Fruit fly (Drosophila melanogaster) whole organism, prepupa: Measurements from ENCODE around the gene CG14416.

Source experiments
- Blimp-1 ChIP-seq: fragments of 200-800 bp; sonication (Bioruptor generic); optimal IDR thresholded peaks from 3 replicates; lab custom pipeline; 2017; ENCODE audit warnings: missing biosample characterization, missing genetic modification characterization, mild to moderate bottlenecking, moderate library complexity, missing genetic modification reagents
- CG10631 ChIP-seq: fragments of 200-800 bp; sonication (Bioruptor generic); optimal IDR thresholded peaks from 2 replicates; lab custom pipeline; 2016; ENCODE audit warnings: missing biosample characterization, missing genetic modification characterization
- CG11294 ChIP-seq: fragments of 200-800 bp; sonication (Bioruptor generic); IDR thresholded peaks from 2 replicates; pipeline ENCODE4 v1.3.6; 2022; ENCODE audit warnings: missing biosample characterization, missing genetic modification characterization
- CG11902 ChIP-seq: fragments of 200-800 bp; sonication (Bioruptor generic); optimal IDR thresholded peaks from 3 replicates; lab custom pipeline; 2016; ENCODE audit warnings: missing biosample characterization, missing genetic modification characterization
- CG15336 ChIP-seq: fragments of 200-800 bp; sonication (Bioruptor generic); IDR thresholded peaks from 2 replicates; pipeline ENCODE4 v1.3.6; 2022; ENCODE audit warnings: missing biosample characterization, missing genetic modification characterization
- CG1621 ChIP-seq: fragments of 200-800 bp; sonication (Bioruptor generic); optimal IDR thresholded peaks from 3 replicates; lab custom pipeline; 2018; ENCODE audit warnings: missing biosample characterization, mild to moderate bottlenecking, missing genetic modification characterization
- CG3032 ChIP-seq: fragments of 200-800 bp; optimal IDR thresholded peaks from 2 replicates; lab custom pipeline; 2019; ENCODE audit warnings: missing biosample characterization, mild to moderate bottlenecking, missing genetic modification characterization, moderate library complexity
- CG31627 ChIP-seq: fragments of 200-800 bp; sonication (Bioruptor generic); optimal IDR thresholded peaks from 3 replicates; lab custom pipeline; 2016; ENCODE audit warnings: missing biosample characterization, missing genetic modification characterization
- CG32006 ChIP-seq: fragments of 200-800 bp; sonication (Bioruptor generic); optimal IDR thresholded peaks from 3 replicates; lab custom pipeline; 2017; ENCODE audit warnings: missing biosample characterization, mild to moderate bottlenecking, missing genetic modification characterization
- CG34406 ChIP-seq: fragments of 200-800 bp; sonication (Bioruptor generic); optimal IDR thresholded peaks from 3 replicates; lab custom pipeline; 2016; ENCODE audit warnings: missing biosample characterization, missing genetic modification characterization
- CG3919 ChIP-seq: fragments of 200-800 bp; sonication (Bioruptor generic); optimal IDR thresholded peaks from 3 replicates; lab custom pipeline; 2016; ENCODE audit warnings: missing biosample characterization, missing genetic modification characterization
- CG4318 ChIP-seq: fragments of 200-800 bp; sonication (Bioruptor generic); optimal IDR thresholded peaks from 3 replicates; lab custom pipeline; 2017; ENCODE audit warnings: missing biosample characterization, mild to moderate bottlenecking, missing genetic modification characterization
- CG6163 ChIP-seq: fragments of 200-800 bp; sonication (Bioruptor generic); IDR thresholded peaks from 3 replicates; pipeline ENCODE4 v1.3.6; 2022; ENCODE audit warnings: missing biosample characterization, missing genetic modification characterization
- CG6808 ChIP-seq: fragments of 200-800 bp; sonication (Bioruptor generic); optimal IDR thresholded peaks from 3 replicates; lab custom pipeline; 2017; ENCODE audit warnings: missing biosample characterization, missing genetic modification characterization, mild to moderate bottlenecking, moderate library complexity, missing genetic modification reagents
- CG8119 ChIP-seq: fragments of 200-800 bp; sonication (Bioruptor generic); IDR thresholded peaks from 3 replicates; pipeline ENCODE4 v1.3.6; 2022; ENCODE audit warnings: missing biosample characterization, missing genetic modification characterization
- CG8319 ChIP-seq: fragments of 200-800 bp; sonication (Bioruptor generic); optimal IDR thresholded peaks from 3 replicates; lab custom pipeline; 2016; ENCODE audit warnings: missing biosample characterization, missing genetic modification characterization
- CG8632 ChIP-seq: fragments of 200-800 bp; sonication (Bioruptor generic); optimal IDR thresholded peaks from 3 replicates; lab custom pipeline; 2016; ENCODE audit warnings: missing biosample characterization, missing genetic modification characterization
- CG9139 ChIP-seq: fragments of 200-800 bp; sonication (Bioruptor generic); optimal IDR thresholded peaks from 3 replicates; lab custom pipeline; 2017; ENCODE audit warnings: missing biosample characterization, mild to moderate bottlenecking, missing genetic modification characterization
- Eip78C ChIP-seq: fragments of 200-800 bp; sonication (Bioruptor generic); peaks from one replicate; lab custom pipeline; 2016; ENCODE audit warnings: missing biosample characterization, missing genetic modification characterization
- Eip93F ChIP-seq: fragments of 200-800 bp; sonication (Bioruptor generic); optimal IDR thresholded peaks from 2 replicates; lab custom pipeline; 2016; ENCODE audit warnings: missing biosample characterization, mild to moderate bottlenecking, missing genetic modification characterization
- Ets21C ChIP-seq: fragments of 200-800 bp; sonication (Bioruptor generic); optimal IDR thresholded peaks from 3 replicates; lab custom pipeline; 2016; ENCODE audit warnings: missing biosample characterization, missing genetic modification characterization
- Gug ChIP-seq: fragments of 200-800 bp; sonication (Bioruptor generic); IDR thresholded peaks from 2 replicates; pipeline ENCODE4 v1.3.6; 2022; ENCODE audit warnings: missing biosample characterization, missing genetic modification characterization
- Hr38 ChIP-seq: sonication (Bioruptor generic); optimal IDR thresholded peaks from 2 replicates; lab custom pipeline; 2016; ENCODE audit warnings: missing biosample characterization, missing genetic modification characterization
- Hr39 ChIP-seq: fragments of 200-800 bp; sonication (Bioruptor generic); optimal IDR thresholded peaks from 2 replicates; lab custom pipeline; 2016; ENCODE audit warnings: missing biosample characterization, missing genetic modification characterization
- Hr4 ChIP-seq: fragments of 200-800 bp; sonication (Bioruptor generic); optimal IDR thresholded peaks from 3 replicates; lab custom pipeline; 2016; ENCODE audit warnings: missing biosample characterization, missing genetic modification characterization
- Lpt ChIP-seq: fragments of 200-800 bp; sonication (Bioruptor generic); optimal IDR thresholded peaks from 3 replicates; lab custom pipeline; 2016; ENCODE audit warnings: missing biosample characterization, missing genetic modification characterization
- Met ChIP-seq: fragments of 200-800 bp; sonication (Bioruptor generic); optimal IDR thresholded peaks from 3 replicates; lab custom pipeline; 2016; ENCODE audit warnings: missing biosample characterization, missing genetic modification characterization
- OdsH ChIP-seq: fragments of 200-800 bp; sonication (Bioruptor generic); optimal IDR thresholded peaks from 3 replicates; lab custom pipeline; 2016; ENCODE audit warnings: missing biosample characterization, missing genetic modification characterization
- Sox102F ChIP-seq: fragments of 200-800 bp; sonication (Bioruptor generic); optimal IDR thresholded peaks from 2 replicates; lab custom pipeline; 2016; ENCODE audit warnings: missing biosample characterization, mild to moderate bottlenecking, missing genetic modification characterization
- Sox15 ChIP-seq: fragments of 200-800 bp; sonication (Bioruptor generic); optimal IDR thresholded peaks from 3 replicates; lab custom pipeline; 2016; ENCODE audit warnings: missing biosample characterization, missing genetic modification characterization
- cyc ChIP-seq: fragments of 200-800 bp; sonication (Bioruptor generic); optimal IDR thresholded peaks from 3 replicates; lab custom pipeline; 2016; ENCODE audit warnings: missing biosample characterization, missing genetic modification characterization
- dac ChIP-seq: fragments of 200-800 bp; sonication (Bioruptor generic); optimal IDR thresholded peaks from 2 replicates; lab custom pipeline; 2017; ENCODE audit warnings: missing biosample characterization, mild to moderate bottlenecking, missing genetic modification characterization
- dsx ChIP-seq: fragments of 200-800 bp; optimal IDR thresholded peaks from 3 replicates; lab custom pipeline; 2019; ENCODE audit warnings: missing biosample characterization, mild to moderate bottlenecking, missing genetic modification characterization, moderate library complexity; ENCODE audit not compliant: poor library complexity, severe bottlenecking
- lz ChIP-seq: fragments of 200-800 bp; sonication (Bioruptor generic); optimal IDR thresholded peaks from 3 replicates; lab custom pipeline; 2016; ENCODE audit warnings: missing biosample characterization, missing genetic modification characterization
- pdm3 ChIP-seq: fragments of 200-800 bp; sonication (Bioruptor generic); optimal IDR thresholded peaks from 3 replicates; lab custom pipeline; 2016; ENCODE audit warnings: missing biosample characterization, missing genetic modification characterization
- salr ChIP-seq, 2 experiments: fragments of 200-800 bp; sonication (Bioruptor generic); optimal IDR thresholded peaks; 3 replicates each; lab custom pipeline; 2016 to 2018; ENCODE audit warnings: missing biosample characterization in 2 of 2, missing genetic modification characterization in 2 of 2, mild to moderate bottlenecking in 1 of 2
- svp ChIP-seq: fragments of 200-800 bp; sonication (Bioruptor generic); peaks from one replicate; lab custom pipeline; 2016; ENCODE audit warnings: missing biosample characterization, missing genetic modification characterization
- topi ChIP-seq: fragments of 200-800 bp; sonication (Bioruptor generic); optimal IDR thresholded peaks from 3 replicates; lab custom pipeline; 2016; ENCODE audit warnings: missing biosample characterization, missing genetic modification characterization

The CG14416 gene

dm6 chrX:2907105-2907694, 34.5 kb upstream of the CG14416 start (continued):
- no peak for TF ChIP-seq Blimp-1 (GFP tag; lab: Kevin White, UChicago)
- TF ChIP-seq Sox15 (GFP tag; lab: Kevin White, UChicago) = peak; percentile 24
- TF ChIP-seq, all 60 proteins: peak for 24

DNA sequence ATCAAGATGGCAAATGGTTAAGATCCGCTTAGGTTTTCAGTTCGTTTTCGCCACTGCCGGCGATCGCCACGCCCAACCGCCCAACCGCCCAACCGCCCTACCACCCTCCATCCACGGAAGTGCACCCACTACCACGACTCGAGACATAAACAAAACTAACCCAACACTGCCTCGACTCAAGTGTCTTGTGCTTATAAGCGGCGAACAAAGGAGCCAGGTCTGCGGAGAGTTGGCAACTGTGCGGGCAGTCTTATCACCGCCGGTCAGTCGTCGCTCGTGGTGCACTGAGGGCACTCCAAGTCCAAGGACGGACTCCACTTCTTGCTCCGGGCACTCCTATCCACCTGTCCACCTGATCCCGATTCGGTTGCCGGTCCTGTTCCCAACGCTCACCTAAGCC, 17.8 kb upstream of the CG14416 start, which contains the start of gene CG3526:
Gene CG3526, plus strand, starts transcription at position 301 of the 400 bp plus-strand sequence.
- TF ChIP-seq CG3919 (GFP tag; lab: Kevin White, UChicago) = no peak
- TF ChIP-seq CG32006 (GFP tag; lab: Kevin White, UChicago) = no peak
- no peak for TF ChIP-seq pdm3 (GFP tag; lab: Kevin White, UChicago)
- no peak for TF ChIP-seq Hr39 (GFP tag; lab: Kevin White, UChicago)
- TF ChIP-seq dac (GFP tag; lab: Kevin White, UChicago) = no peak

- no peak for TF ChIP-seq CG4318 (GFP tag; lab: Kevin White, UChicago)
- no peak for TF ChIP-seq Hr38
These were observed 15.6 kb upstream of the CG14416 start for dm6 chrX:2888211-2888610.

- TF ChIP-seq dsx (GFP tag; lab: Kevin White, UChicago) (no peak), cyc (GFP tag; lab: Kevin White, UChicago) (no peak), CG6808 (GFP tag; lab: Kevin White, UChicago) (no peak), pdm3 (GFP tag; lab: Kevin White, UChicago) (no peak), CG1621 (tag; lab: Kevin White, UChicago) (no peak), CG9139 (GFP tag; lab: Kevin White, UChicago) (no peak), OdsH (GFP tag; lab: Kevin White, UChicago) (no peak), CG34406 (GFP tag; lab: Kevin White, UChicago) (no peak), Ets21C (no peak), CG11902 (no peak), CG31627 (GFP tag; lab: Kevin White, UChicago) (no peak), CG6163 (GFP tag; lab: Robert Waterston, UW) (no peak), Sox102F (GFP tag; lab: Kevin White, UChicago) (no peak), topi (no peak), Gug (no peak), Met (GFP tag; lab: Kevin White, UChicago) (no peak), salr (GFP tag; optimal IDR thresholded peaks at IDR 0.05; lab: Kevin White, UChicago) (no peak)
These were observed 13.2 kb upstream of the CG14416 start, which contains the start of gene CG14419 for dm6 chrX:2885814-2886213. CG14419 (minus strand) TSS chrX:2885914.

dm6 chrX:2883561-2883960, 10.9 kb upstream of the CG14416 start, which contains the start of gene CG14418:
CG14418 (minus strand) TSS chrX:2883661.
- no peak for TF ChIP-seq cyc (GFP tag; lab: Kevin White, UChicago)

DNA sequence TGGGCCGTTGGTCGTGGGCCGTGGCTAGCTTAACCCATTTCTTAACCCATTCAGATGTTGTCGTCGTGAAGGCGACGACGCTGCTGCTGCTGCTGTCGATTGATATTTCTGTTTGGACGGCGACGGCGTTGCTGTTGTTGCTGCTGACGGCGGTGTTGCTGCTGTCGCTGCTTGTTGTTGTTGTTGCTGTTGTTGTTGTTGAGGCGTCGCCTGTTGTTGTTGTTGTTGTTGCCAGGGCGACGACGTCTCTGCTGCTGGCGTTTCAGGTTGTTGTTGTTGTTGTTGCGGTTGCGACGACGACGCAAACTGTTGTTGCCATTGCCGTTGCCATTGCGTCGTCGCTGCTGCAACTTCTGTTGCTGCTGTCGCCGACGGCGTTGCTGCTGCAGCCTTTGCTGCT, 9.9 kb upstream of the CG14416 start:
- TF ChIP-seq dsx (GFP tag; lab: Kevin White, UChicago) (no peak), svp (GFP tag; lab: Kevin White, UChicago) (no peak)
- TF ChIP-seq, all 60 proteins: peak for 0

dm6 chrX:2880660-2881059, 8.0 kb upstream of the CG14416 start:
- no peak for TF ChIP-seq CG3032
- peak; percentile 47 for TF ChIP-seq CG10631 (GFP tag; lab: Kevin White, UChicago)
- TF ChIP-seq CG3919 (GFP tag; lab: Kevin White, UChicago) = peak; percentile 38
- no peak for TF ChIP-seq CG8319 (GFP tag; lab: Kevin White, UChicago)
- peak; percentile 33 for TF ChIP-seq CG1621 (tag; lab: Kevin White, UChicago)
- no peak for TF ChIP-seq CG8632
- peak; percentile 42 for TF ChIP-seq CG6808 (GFP tag; lab: Kevin White, UChicago)
- no peak for TF ChIP-seq topi
- peak; percentile 20 for TF ChIP-seq CG31627 (GFP tag; lab: Kevin White, UChicago)
- peak; percentile 75 for TF ChIP-seq Eip78C (GFP tag; lab: Kevin White, UChicago)
- TF ChIP-seq CG32006 (GFP tag; lab: Kevin White, UChicago) = peak; percentile 29
- no peak for TF ChIP-seq CG11902
- TF ChIP-seq cyc (GFP tag; lab: Kevin White, UChicago) = peak; percentile 18
- no peak for TF ChIP-seq Lpt (GFP tag; lab: Kevin White, UChicago)
- no peak for TF ChIP-seq Blimp-1 (GFP tag; lab: Kevin White, UChicago)
- no peak for TF ChIP-seq Eip93F (GFP tag; lab: Kevin White, UChicago)
- peak; percentile 44; the same call in 1 of the 3 replicates for TF ChIP-seq CG8119
- TF ChIP-seq CG11294 (GFP tag; lab: Robert Waterston, UW) = no peak
- no peak for TF ChIP-seq Hr4 (GFP tag; lab: Kevin White, UChicago)
- TF ChIP-seq Sox102F (GFP tag; lab: Kevin White, UChicago) = peak; percentile 9
- TF ChIP-seq lz (GFP tag; lab: Kevin White, UChicago) = peak; percentile 22
- peak; percentile 31; the same call in 1 of the 2 replicates for TF ChIP-seq CG15336
- peak; percentile 0 for TF ChIP-seq Ets21C
